Worm (Caenorhabditis elegans) whole organism, L3 larva: ENCODE data around the gene T28A11.2.

Source experiments
- ZK546.5 ChIP-seq: sonication (generic microtip); optimal IDR thresholded peaks from 2 replicates; lab custom pipeline; 2017; ENCODE audit warnings: missing biosample characterization, missing genetic modification characterization
- aly-2 ChIP-seq: fragments of 150-350 bp; optimal IDR thresholded peaks from 2 replicates; lab custom pipeline; 2014; ENCODE audit warnings: missing biosample characterization, missing genetic modification characterization
- ama-1 ChIP-seq: fragments of 150-350 bp; optimal IDR thresholded peaks from 2 replicates; lab custom pipeline; 2018
- ceh-16 ChIP-seq: sonication (generic microtip); optimal IDR thresholded peaks from 2 replicates; lab custom pipeline; 2017; ENCODE audit warnings: missing biosample characterization, missing genetic modification characterization
- ceh-28 ChIP-seq: fragments of 150-350 bp; optimal IDR thresholded peaks from 2 replicates; lab custom pipeline; 2014; ENCODE audit warnings: missing biosample characterization, missing genetic modification reagents, missing genetic modification characterization
- ceh-82 ChIP-seq: fragments of 150-350 bp; optimal IDR thresholded peaks from 2 replicates; lab custom pipeline; 2014; ENCODE audit warnings: missing biosample characterization, missing genetic modification characterization
- daf-12 ChIP-seq: fragments of 150-350 bp; optimal IDR thresholded peaks from 2 replicates; lab custom pipeline; 2014; ENCODE audit warnings: missing biosample characterization, missing genetic modification reagents, missing genetic modification characterization
- egl-27 ChIP-seq: sonication (generic microtip); optimal IDR thresholded peaks from 4 replicates; lab custom pipeline; 2017; ENCODE audit warnings: missing biosample characterization, missing genetic modification reagents, missing genetic modification characterization
- egl-5 ChIP-seq: fragments of 150-350 bp; optimal IDR thresholded peaks from 2 replicates; lab custom pipeline; 2017; ENCODE audit warnings: missing biosample characterization, missing genetic modification reagents, missing genetic modification characterization, inconsistent platforms
- elt-1 ChIP-seq: fragments of 150-350 bp; optimal IDR thresholded peaks from 2 replicates; lab custom pipeline; 2014; ENCODE audit warnings: missing biosample characterization, missing genetic modification characterization
- elt-3 ChIP-seq, 3 experiments: fragments of 150-350 bp in 1 of 3; sonication (generic microtip) in 2 of 3; optimal IDR thresholded peaks; 2 replicates in 2 of 3; 4 replicates in 1 of 3; lab custom pipeline; 2014 to 2017; ENCODE audit warnings: missing biosample characterization in 3 of 3, missing genetic modification characterization in 3 of 3
- fkh-2 ChIP-seq: fragments of 150-350 bp; optimal IDR thresholded peaks from 2 replicates; lab custom pipeline; 2014; ENCODE audit warnings: missing biosample characterization, missing genetic modification reagents, missing genetic modification characterization
- fos-1 ChIP-seq: fragments of 150-350 bp; optimal IDR thresholded peaks from 2 replicates; lab custom pipeline; 2014; ENCODE audit warnings: missing biosample characterization, missing genetic modification characterization
- hmg-11 ChIP-seq: sonication (generic microtip); optimal IDR thresholded peaks from 2 replicates; lab custom pipeline; 2016; ENCODE audit warnings: missing genetic modification characterization, missing compliant biosample characterization
- jun-1 ChIP-seq: fragments of 150-350 bp; optimal IDR thresholded peaks from 2 replicates; lab custom pipeline; 2014; ENCODE audit warnings: missing biosample characterization, missing genetic modification reagents, missing genetic modification characterization
- lin-39 ChIP-seq: fragments of 150-350 bp; optimal IDR thresholded peaks from 2 replicates; lab custom pipeline; 2018; ENCODE audit warnings: missing biosample characterization, missing genetic modification reagents, missing genetic modification characterization
- mdl-1 ChIP-seq: fragments of 150-350 bp; optimal IDR thresholded peaks from 2 replicates; lab custom pipeline; 2014; ENCODE audit warnings: missing biosample characterization, missing genetic modification characterization
- mml-1 ChIP-seq: fragments of 150-350 bp; sonication (generic microtip); optimal IDR thresholded peaks from 3 replicates; lab custom pipeline; 2014; ENCODE audit warnings: missing biosample characterization, missing genetic modification characterization
- nhr-12 ChIP-seq: fragments of 150-350 bp; optimal IDR thresholded peaks from 2 replicates; lab custom pipeline; 2014; ENCODE audit warnings: missing biosample characterization, missing genetic modification characterization
- nhr-237 ChIP-seq: fragments of 150-350 bp; optimal IDR thresholded peaks from 2 replicates; lab custom pipeline; 2014; ENCODE audit warnings: missing biosample characterization, missing genetic modification characterization
- nhr-28 ChIP-seq: fragments of 150-350 bp; optimal IDR thresholded peaks from 2 replicates; lab custom pipeline; 2014; ENCODE audit warnings: missing biosample characterization, missing genetic modification characterization
- nhr-43 ChIP-seq: sonication (generic microtip); optimal IDR thresholded peaks from 2 replicates; lab custom pipeline; 2016; ENCODE audit warnings: mild to moderate bottlenecking, missing genetic modification characterization, missing compliant biosample characterization; ENCODE audit not compliant: poor library complexity, severe bottlenecking
- nhr-67 ChIP-seq: fragments of 150-350 bp; optimal IDR thresholded peaks from 2 replicates; lab custom pipeline; 2014; ENCODE audit warnings: missing biosample characterization, missing genetic modification characterization
- pha-4 ChIP-seq: fragments of 150-350 bp; optimal IDR thresholded peaks from 2 replicates; lab custom pipeline; 2014; ENCODE audit warnings: missing biosample characterization, missing genetic modification reagents, missing genetic modification characterization
- snpc-4 ChIP-seq: fragments of 150-350 bp; optimal IDR thresholded peaks from 2 replicates; lab custom pipeline; 2014; ENCODE audit warnings: missing biosample characterization, missing genetic modification characterization
- tbx-2 ChIP-seq: sonication (generic microtip); optimal IDR thresholded peaks from 2 replicates; lab custom pipeline; 2016; ENCODE audit warnings: mild to moderate bottlenecking, missing genetic modification characterization, missing compliant biosample characterization
- ztf-11 ChIP-seq: fragments of 150-350 bp; optimal IDR thresholded peaks from 2 replicates; lab custom pipeline; 2014; ENCODE audit warnings: missing biosample characterization, missing genetic modification characterization
- ztf-4 ChIP-seq: fragments of 150-350 bp; optimal IDR thresholded peaks from 2 replicates; lab custom pipeline; 2014; ENCODE audit warnings: missing biosample characterization, missing genetic modification characterization

The T28A11.2 gene

DNA sequence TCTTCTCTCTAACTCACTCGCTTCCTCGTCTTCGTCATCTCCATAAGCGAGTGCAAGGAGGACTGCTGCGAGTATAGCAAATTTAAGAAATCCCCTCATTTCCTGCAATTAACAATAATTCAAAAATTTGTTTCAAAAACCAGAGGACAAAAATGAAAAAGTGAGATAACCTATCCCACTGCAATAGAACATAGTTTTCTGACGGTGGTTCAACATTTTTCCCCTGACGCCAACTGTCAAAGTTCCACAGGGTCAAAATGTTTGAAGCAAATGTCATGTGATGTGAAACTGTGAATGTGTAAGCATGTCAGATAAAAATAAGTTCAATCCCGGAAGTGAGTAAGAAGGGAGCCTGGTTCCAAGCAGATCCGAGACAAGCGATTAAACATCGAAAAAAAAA lies 10.8 kb upstream of the T28A11.2 start, which contains the start of gene T28A11.19:
Gene T28A11.19 (minus strand): TSS at position 108 of the 400 bp plus-strand sequence.
- no peak for TF ChIP-seq daf-12 (tag; lab: Kevin White, UChicago)
- TF ChIP-seq elt-3 (tag; optimal IDR thresholded peaks at IDR 0.05; lab: Kevin White, UChicago): no peak
- TF ChIP-seq egl-27: no peak
- no peak for TF ChIP-seq snpc-4
- TF ChIP-seq tbx-2: no peak
- no peak for TF ChIP-seq nhr-12 (tag; lab: Kevin White, UChicago)
- no peak for TF ChIP-seq ceh-28 (tag; lab: Kevin White, UChicago)
- no peak for TF ChIP-seq jun-1 (tag; lab: Kevin White, UChicago)
- no peak for TF ChIP-seq nhr-67 (tag; lab: Kevin White, UChicago)
- TF ChIP-seq nhr-28 (tag; lab: Kevin White, UChicago): no peak
- TF ChIP-seq nhr-43 (tag; lab: Kevin White, UChicago): no peak

- no peak for TF ChIP-seq fkh-2 (tag; lab: Kevin White, UChicago)
- no peak for TF ChIP-seq egl-27
- TF ChIP-seq ama-1 (lab: Kevin White, UChicago): no peak
- TF ChIP-seq ztf-11 (tag; lab: Kevin White, UChicago): no peak
- TF ChIP-seq mml-1 (tag; lab: Kevin White, UChicago): no peak
- no peak for TF ChIP-seq ztf-4 (tag; lab: Kevin White, UChicago)
- TF ChIP-seq nhr-237 (tag; lab: Kevin White, UChicago): no peak
- TF ChIP-seq fos-1 (tag; lab: Kevin White, UChicago): no peak
- TF ChIP-seq ZK546.5 (tag; lab: Kevin White, UChicago): no peak
- TF ChIP-seq egl-5: no peak
- TF ChIP-seq jun-1 (tag; lab: Kevin White, UChicago): no peak
- TF ChIP-seq, all 47 proteins: peak for 0
These were observed 7.0 kb upstream of the T28A11.2 start, which contains the start of gene T28A11.20 for ce11 chrV:3273156-3273555. T28A11.20 (minus strand) TSS chrV:3273256.

DNA sequence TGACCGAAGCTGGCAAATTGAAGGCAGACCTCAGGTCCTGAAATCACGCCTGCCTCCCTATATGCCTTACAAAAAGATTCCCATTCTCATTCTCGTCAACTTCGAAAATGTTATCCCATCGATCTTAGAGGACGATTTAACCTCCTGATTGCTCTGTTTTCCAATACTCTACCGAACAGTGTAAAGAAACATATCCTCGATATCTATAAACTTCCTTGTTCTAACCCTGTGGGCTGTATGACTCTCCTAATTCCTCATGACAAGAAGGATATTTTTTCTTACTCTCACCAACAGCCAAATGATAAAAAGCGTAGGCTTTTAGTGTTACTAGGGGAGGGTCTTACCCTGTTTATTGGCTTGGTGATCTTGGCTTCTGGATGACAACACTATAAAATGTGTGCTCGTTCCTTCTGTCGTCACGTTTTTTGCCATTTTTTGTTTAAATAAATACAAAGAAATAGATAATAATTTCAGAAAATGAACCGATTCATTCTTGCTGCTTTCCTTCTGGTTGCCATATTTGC lies 6.5 kb upstream of the T28A11.2 start, which contains the start of gene T28A11.4:
Gene T28A11.4 (plus strand): TSS at position 474 of the 524 bp plus-strand sequence.
- no peak for TF ChIP-seq egl-5

DNA sequence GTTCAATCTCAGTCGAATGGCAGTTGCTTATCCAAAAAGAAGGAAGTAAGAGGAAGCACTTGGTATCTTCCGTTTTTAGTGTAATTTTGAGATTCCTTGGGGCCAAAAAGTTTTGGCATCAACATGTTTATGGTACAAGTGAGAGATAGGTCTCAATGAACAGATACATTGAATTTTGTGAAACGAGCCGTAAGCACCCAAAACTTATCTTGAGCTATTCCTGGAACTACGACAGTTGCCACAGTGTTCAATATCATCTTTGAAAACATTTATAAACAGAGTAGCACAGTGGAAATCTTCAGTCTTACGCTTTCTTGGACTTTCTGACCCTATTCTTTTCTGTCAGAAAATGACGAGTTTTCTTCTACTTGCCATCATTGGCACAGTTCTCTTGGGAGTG lies 5.1 kb upstream of the T28A11.2 start, which contains the start of gene T28A11.3:
Gene T28A11.3 (plus strand): TSS at position 301 of the 400 bp plus-strand sequence.
- TF ChIP-seq hmg-11 (tag; lab: Kevin White, UChicago) (no peak), daf-12 (tag; lab: Kevin White, UChicago) (no peak), aly-2 (tag; lab: Kevin White, UChicago) (no peak), elt-1 (tag; lab: Kevin White, UChicago) (no peak)

DNA sequence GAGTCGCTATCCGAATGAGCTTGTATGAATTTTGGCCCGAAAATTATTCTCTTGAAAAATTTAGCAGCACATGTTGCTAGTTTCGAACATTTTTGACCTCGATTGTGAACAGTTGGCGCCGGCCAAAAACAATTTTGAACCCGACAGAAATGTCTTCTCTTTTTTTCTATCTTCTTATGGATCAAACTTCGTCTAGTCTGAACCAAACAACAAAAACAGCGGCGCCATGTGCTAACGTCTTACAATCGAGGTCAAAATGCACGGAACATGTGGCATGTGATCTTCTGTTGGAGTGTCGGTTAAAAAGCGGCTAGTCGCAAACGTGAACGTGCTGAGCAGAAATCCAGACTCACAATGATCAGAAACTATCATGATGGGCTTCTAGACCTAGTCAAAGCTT lies 4.0 kb upstream of the T28A11.2 start:
- TF ChIP-seq snpc-4 (no peak), ceh-16 (no peak), pha-4 (tag; lab: Kevin White, UChicago) (no peak), ceh-82 (tag; lab: Kevin White, UChicago) (no peak), lin-39 (tag; lab: Kevin White, UChicago) (peak; percentile 32), egl-5 (peak; percentile 26), mdl-1 (tag; lab: Kevin White, UChicago) (no peak), fkh-2 (tag; lab: Kevin White, UChicago) (no peak), hmg-11 (tag; lab: Kevin White, UChicago) (no peak)

- no peak for TF ChIP-seq daf-12 (tag; lab: Kevin White, UChicago)
- peak; percentile 29 for TF ChIP-seq hmg-11 (tag; lab: Kevin White, UChicago)
- TF ChIP-seq egl-5: no peak
These were observed 2.0 kb upstream of the T28A11.2 start, which contains the start of gene fbxa-64 for ce11 chrV:3278101-3278639. fbxa-64 (minus strand) TSS chrV:3278151.

DNA sequence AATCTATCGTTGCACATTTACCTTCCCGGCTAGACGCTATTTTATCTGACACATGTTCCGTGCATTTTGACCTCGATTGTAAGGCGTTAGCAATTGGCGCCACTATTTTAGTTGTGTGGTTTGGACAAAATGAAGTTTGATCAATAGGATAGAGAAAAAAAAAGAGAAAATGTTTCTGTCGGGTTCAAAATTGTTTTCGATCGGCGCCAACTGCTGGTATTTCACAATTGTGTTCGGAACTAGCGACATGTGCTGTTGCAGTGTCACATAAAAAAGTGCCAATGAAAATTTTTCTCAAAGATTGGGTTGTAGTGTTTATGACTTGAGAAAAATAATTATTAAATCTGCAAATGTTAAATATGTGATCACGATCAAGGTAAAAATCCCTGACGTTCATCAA lies 1.0 kb upstream of the T28A11.2 start:
- peak; percentile 26 for TF ChIP-seq egl-5
- no peak for TF ChIP-seq tbx-2
